Worm (Caenorhabditis elegans): ENCODE data around the gene sid-3.

- TF ChIP-seq unc-62 (GFP tag; optimal IDR thresholded peaks at IDR 0.05) (no peak), ces-1 (GFP tag; optimal IDR thresholded peaks at IDR 0.05) (no peak), ztf-11 (tag; optimal IDR thresholded peaks at IDR 0.05) (no peak), pha-4 (tag; optimal IDR thresholded peaks at IDR 0.05) (no peak), lsy-2 (tag; optimal IDR thresholded peaks at IDR 0.05) (no peak)
Observed at ce11 chrX:17140447-17140846, 45.7 kb upstream of the sid-3 start.

Data from whole organism, mixed stage, embryonic.